Fruit fly (Drosophila melanogaster) whole organism, embryonic: ENCODE measurements around the gene CG9706.

Experiments
- Atf3 ChIP-seq: fragments of 200-800 bp; sonication (Bioruptor generic); optimal IDR thresholded peaks from 3 replicates; lab custom pipeline; 2016; ENCODE audit warnings: missing biosample characterization, missing genetic modification characterization
- BEAF-32 ChIP-seq: fragments of 200-800 bp; sonication (Bioruptor generic); optimal IDR thresholded peaks from 3 replicates; lab custom pipeline; 2017; ENCODE audit warnings: missing biosample characterization, missing genetic modification characterization, mild to moderate bottlenecking, moderate library complexity, missing genetic modification reagents
- Bteb2 ChIP-seq: fragments of 200-800 bp; sonication (Bioruptor generic); optimal IDR thresholded peaks from 2 replicates; lab custom pipeline; 2016; ENCODE audit warnings: missing biosample characterization, missing genetic modification characterization
- CG10274 ChIP-seq: fragments of 200-800 bp; sonication (Bioruptor generic); optimal IDR thresholded peaks from 3 replicates; lab custom pipeline; 2017; ENCODE audit warnings: missing biosample characterization, mild to moderate bottlenecking, missing genetic modification characterization
- CG10321 ChIP-seq: fragments of 200-800 bp; sonication (Bioruptor generic); IDR thresholded peaks from 2 replicates; pipeline ENCODE4 v1.3.6; 2022; ENCODE audit warnings: missing biosample characterization, missing genetic modification characterization
- CG10462 ChIP-seq: fragments of 200-800 bp; sonication (Bioruptor generic); optimal IDR thresholded peaks from 2 replicates; lab custom pipeline; 2016; ENCODE audit warnings: missing biosample characterization, missing genetic modification characterization
- CG11093 ChIP-seq: fragments of 200-800 bp; sonication (Bioruptor generic); IDR thresholded peaks from 3 replicates; pipeline ENCODE4 v1.3.6; 2022; ENCODE audit warnings: missing biosample characterization, missing genetic modification characterization
- CG12155 ChIP-seq: fragments of 200-800 bp; sonication (Bioruptor generic); optimal IDR thresholded peaks from 3 replicates; lab custom pipeline; 2016; ENCODE audit warnings: missing biosample characterization, missing genetic modification characterization
- CG14014 ChIP-seq: fragments of 200-800 bp; sonication (Bioruptor generic); IDR thresholded peaks from 2 replicates; pipeline ENCODE4 v1.3.6; 2022; ENCODE audit warnings: missing biosample characterization, missing genetic modification characterization
- CG14441 ChIP-seq: fragments of 200-800 bp; sonication (Bioruptor generic); IDR thresholded peaks from 2 replicates; pipeline ENCODE4 v1.3.6; 2022; ENCODE audit warnings: missing biosample characterization, missing genetic modification characterization
- CG14710 ChIP-seq: fragments of 200-800 bp; sonication (Bioruptor generic); optimal IDR thresholded peaks from 3 replicates; lab custom pipeline; 2019; ENCODE audit warnings: missing biosample characterization, mild to moderate bottlenecking, missing genetic modification characterization, moderate library complexity
- CG1602 ChIP-seq: fragments of 200-800 bp; sonication (Bioruptor generic); optimal IDR thresholded peaks from 3 replicates; lab custom pipeline; 2016; ENCODE audit warnings: missing biosample characterization, missing genetic modification characterization
- CG16815 ChIP-seq: fragments of 200-800 bp; sonication (Bioruptor generic); optimal IDR thresholded peaks from 3 replicates; lab custom pipeline; 2017; ENCODE audit warnings: missing biosample characterization, mild to moderate bottlenecking, missing genetic modification characterization
- CG17802 ChIP-seq: fragments of 200-800 bp; sonication (Bioruptor generic); optimal IDR thresholded peaks from 2 replicates; lab custom pipeline; 2018; ENCODE audit warnings: missing biosample characterization, mild to moderate bottlenecking, missing genetic modification characterization, moderate library complexity
- CG17829 ChIP-seq: fragments of 200-800 bp; optimal IDR thresholded peaks from 2 replicates; lab custom pipeline; 2019; ENCODE audit warnings: missing biosample characterization, mild to moderate bottlenecking, missing genetic modification characterization, moderate library complexity
- CG1832 ChIP-seq: fragments of 200-800 bp; sonication (Bioruptor generic); optimal IDR thresholded peaks from 2 replicates; lab custom pipeline; 2017; ENCODE audit warnings: missing biosample characterization, mild to moderate bottlenecking, missing genetic modification characterization, inconsistent platforms
- CG2199 ChIP-seq: fragments of 200-800 bp; sonication (Bioruptor generic); IDR thresholded peaks from 3 replicates; pipeline ENCODE4 v1.3.6; 2022; ENCODE audit warnings: missing biosample characterization, missing genetic modification characterization
- CG3281 ChIP-seq: fragments of 200-800 bp; sonication (Bioruptor generic); optimal IDR thresholded peaks from 3 replicates; lab custom pipeline; 2017; ENCODE audit warnings: missing biosample characterization, mild to moderate bottlenecking, missing genetic modification characterization
- CG33557 ChIP-seq: fragments of 200-800 bp; sonication (Bioruptor generic); optimal IDR thresholded peaks from 2 replicates; lab custom pipeline; 2019; ENCODE audit warnings: missing biosample characterization, mild to moderate bottlenecking, missing genetic modification characterization, moderate library complexity
- CG4282 ChIP-seq: fragments of 200-800 bp; sonication (Bioruptor generic); optimal IDR thresholded peaks from 2 replicates; lab custom pipeline; 2016; ENCODE audit warnings: missing biosample characterization, missing genetic modification characterization
- CG5180 ChIP-seq: fragments of 200-800 bp; sonication (Bioruptor generic); optimal IDR thresholded peaks from 3 replicates; lab custom pipeline; 2017; ENCODE audit warnings: missing biosample characterization, missing genetic modification characterization, mild to moderate bottlenecking, moderate library complexity, missing genetic modification reagents
- CG5245 ChIP-seq: fragments of 200-800 bp; sonication (Bioruptor generic); optimal IDR thresholded peaks from 3 replicates; lab custom pipeline; 2016; ENCODE audit warnings: missing biosample characterization, missing genetic modification characterization
- CG6683 ChIP-seq: fragments of 200-800 bp; sonication (Bioruptor generic); optimal IDR thresholded peaks from 2 replicates; lab custom pipeline; 2017; ENCODE audit warnings: missing biosample characterization, mild to moderate bottlenecking, missing genetic modification characterization, missing genetic modification reagents
- CG9817 ChIP-seq: fragments of 200-800 bp; sonication (Bioruptor generic); optimal IDR thresholded peaks from 2 replicates; lab custom pipeline; 2018; ENCODE audit warnings: missing biosample characterization, mild to moderate bottlenecking, missing genetic modification characterization, moderate library complexity
- E2f2 ChIP-seq: fragments of 200-800 bp; sonication (Bioruptor generic); IDR thresholded peaks from 2 replicates; pipeline ENCODE4 v1.3.6; 2022; ENCODE audit warnings: missing biosample characterization, missing genetic modification characterization
- ERR ChIP-seq: fragments of 200-800 bp; sonication (Bioruptor generic); optimal IDR thresholded peaks from 2 replicates; lab custom pipeline; 2016; ENCODE audit warnings: missing biosample characterization, missing genetic modification characterization
- H15 ChIP-seq: fragments of 200-800 bp; sonication (Bioruptor generic); IDR thresholded peaks from 3 replicates; pipeline ENCODE4 v1.3.6; 2022; ENCODE audit warnings: missing biosample characterization, missing genetic modification characterization
- HLH4C ChIP-seq: fragments of 200-800 bp; sonication (Bioruptor generic); IDR thresholded peaks from 3 replicates; pipeline ENCODE4 v1.3.6; 2022; ENCODE audit warnings: missing biosample characterization, missing genetic modification characterization; ENCODE audit not compliant: partially characterized antibody
- Mes4 ChIP-seq: fragments of 200-800 bp; sonication (Bioruptor generic); optimal IDR thresholded peaks from 2 replicates; lab custom pipeline; 2016; ENCODE audit warnings: missing biosample characterization, missing genetic modification characterization
- Side ChIP-seq: fragments of 200-800 bp; sonication (Bioruptor generic); optimal IDR thresholded peaks from 2 replicates; lab custom pipeline; 2016; ENCODE audit warnings: missing biosample characterization, missing genetic modification characterization
- Sin3A ChIP-seq: fragments of >200 bp; optimal IDR thresholded peaks from 2 replicates; lab custom pipeline; 2018
- aop ChIP-seq: fragments of 200-800 bp; sonication (Bioruptor generic); IDR thresholded peaks from 2 replicates; pipeline ENCODE4 v1.3.6; 2022; ENCODE audit warnings: missing biosample characterization, missing genetic modification characterization
- ash1 ChIP-seq: fragments of 200-800 bp; sonication (Bioruptor generic); optimal IDR thresholded peaks from 2 replicates; lab custom pipeline; 2018; ENCODE audit warnings: missing biosample characterization, mild to moderate bottlenecking, missing genetic modification characterization
- bcd ChIP-seq: fragments of 200-800 bp; sonication (Bioruptor generic); optimal IDR thresholded peaks from 2 replicates; lab custom pipeline; 2017; ENCODE audit warnings: missing biosample characterization, mild to moderate bottlenecking, missing genetic modification characterization
- bsh ChIP-seq, 2 experiments: fragments of 200-800 bp; sonication (Bioruptor generic); optimal IDR thresholded peaks; 2 replicates each; lab custom pipeline; 2017 to 2018; ENCODE audit warnings: mild to moderate bottlenecking in 2 of 2, missing biosample characterization in 2 of 2, missing genetic modification characterization in 2 of 2, moderate library complexity in 1 of 2
- esg ChIP-seq: fragments of 200-800 bp; sonication (Bioruptor generic); conservative IDR thresholded peaks from 2 replicates; pipeline ENCODE4 v1.3.6; 2022; ENCODE audit warnings: missing biosample characterization, missing genetic modification characterization
- ewg ChIP-seq: fragments of 200-800 bp; sonication (Bioruptor generic); optimal IDR thresholded peaks from 3 replicates; lab custom pipeline; 2017; ENCODE audit warnings: mild to moderate bottlenecking, missing biosample characterization, missing genetic modification reagents, missing genetic modification characterization
- hkb ChIP-seq, 2 experiments: fragments of 200-800 bp in 1 of 2; fragments of >200 bp in 1 of 2; sonication (Bioruptor generic) in 1 of 2; IDR thresholded peaks in 1 of 2; optimal IDR thresholded peaks in 1 of 2; 2 replicates each; pipeline versions ENCODE4 v1.3.6 to Lab custom; 2017 to 2022; ENCODE audit warnings: missing biosample characterization in 1 of 2, missing genetic modification characterization in 1 of 2
- ind ChIP-seq: fragments of 200-800 bp; sonication (Bioruptor generic); optimal IDR thresholded peaks from 3 replicates; lab custom pipeline; 2016; ENCODE audit warnings: missing biosample characterization, missing genetic modification characterization
- klu ChIP-seq: fragments of 200-800 bp; sonication (Bioruptor generic); IDR thresholded peaks from 2 replicates; pipeline ENCODE4 v1.3.6; 2022; ENCODE audit warnings: missing biosample characterization, missing genetic modification characterization
- lola ChIP-seq, 3 experiments: fragments of >200 bp in 2 of 3; fragments of 200-800 bp in 1 of 3; sonication (Bioruptor generic) in 1 of 3; optimal IDR thresholded peaks; 2 replicates each; lab custom pipeline; 2017 to 2019; ENCODE audit warnings: missing biosample characterization in 3 of 3, missing genetic modification characterization in 3 of 3, mild to moderate bottlenecking in 1 of 3, moderate library complexity in 1 of 3
- nau ChIP-seq: fragments of 200-800 bp; sonication (Bioruptor generic); optimal IDR thresholded peaks from 3 replicates; lab custom pipeline; 2017; ENCODE audit warnings: missing biosample characterization, mild to moderate bottlenecking, missing genetic modification characterization, missing genetic modification reagents
- sim ChIP-seq: fragments of 200-800 bp; sonication (Bioruptor generic); IDR thresholded peaks from 2 replicates; pipeline ENCODE4 v1.3.6; 2022; ENCODE audit warnings: missing biosample characterization, missing genetic modification characterization
- sqz ChIP-seq: fragments of 200-800 bp; sonication (Bioruptor generic); optimal IDR thresholded peaks from 3 replicates; lab custom pipeline; 2018; ENCODE audit warnings: missing biosample characterization, mild to moderate bottlenecking, missing genetic modification characterization
- tap ChIP-seq: fragments of 200-800 bp; optimal IDR thresholded peaks from 3 replicates; lab custom pipeline; 2019; ENCODE audit warnings: missing biosample characterization, mild to moderate bottlenecking, missing genetic modification characterization, moderate library complexity
- tin ChIP-seq: fragments of 200-800 bp; sonication (Bioruptor generic); optimal IDR thresholded peaks from 3 replicates; lab custom pipeline; 2016; ENCODE audit warnings: missing biosample characterization, missing genetic modification characterization
- tio ChIP-seq: fragments of 200-800 bp; sonication (Bioruptor generic); optimal IDR thresholded peaks from 2 replicates; lab custom pipeline; 2017; ENCODE audit warnings: missing biosample characterization, missing genetic modification characterization, inconsistent platforms
- trem ChIP-seq: fragments of 200-800 bp; optimal IDR thresholded peaks from 3 replicates; lab custom pipeline; 2019; ENCODE audit warnings: missing biosample characterization, mild to moderate bottlenecking, missing genetic modification characterization, moderate library complexity
- vnd ChIP-seq: fragments of 200-800 bp; sonication (Bioruptor generic); IDR thresholded peaks from 3 replicates; pipeline ENCODE4 v1.3.6; 2022; ENCODE audit warnings: missing biosample characterization, missing genetic modification characterization; ENCODE audit not compliant: partially characterized antibody
- z ChIP-seq: fragments of 200-800 bp; sonication (Bioruptor generic); IDR thresholded peaks from 3 replicates; pipeline ENCODE4 v1.3.6; 2022; ENCODE audit warnings: missing biosample characterization, missing genetic modification characterization

Gene CG9706

dm6 chr3L:16779704-16780173 lies 3.1 kb upstream of the CG9706 start, which contains the start of the genes mus302 and CG9705 (continued):
- TF ChIP-seq CG10321 (GFP tag; lab: Robert Waterston, UW): no peak
- TF ChIP-seq CG9817 (tag; lab: Kevin White, UChicago): peak; percentile 56
- no peak for TF ChIP-seq CG11093 (GFP tag; lab: Robert Waterston, UW)
- no peak for TF ChIP-seq CG1832 (GFP tag; lab: Kevin White, UChicago)
- no peak for TF ChIP-seq ash1 (GFP tag; lab: Kevin White, UChicago)
- peak; percentile 61; the same call in 2 of the 3 replicates for TF ChIP-seq vnd
- TF ChIP-seq bsh (GFP tag; optimal IDR thresholded peaks at IDR 0.05; lab: Kevin White, UChicago): peak in 1 of 2 experiments; percentile 28
- no peak for TF ChIP-seq z
- peak; percentile 34 for TF ChIP-seq tin (GFP tag; lab: Kevin White, UChicago)
- TF ChIP-seq trem: peak; percentile 72
- peak; percentile 20 for TF ChIP-seq bcd (GFP tag; lab: Kevin White, UChicago)
- no peak for TF ChIP-seq CG5180 (GFP tag; lab: Kevin White, UChicago)
- peak; percentile 78 for TF ChIP-seq CG14710 (tag; lab: Kevin White, UChicago)
- peak; percentile 49 for TF ChIP-seq CG16815 (GFP tag; lab: Kevin White, UChicago)
- TF ChIP-seq CG14014: 0 out of 2 replicates have a peak, but pooled peaks have one; percentile 27
- peak; percentile 45 for TF ChIP-seq CG3281 (GFP tag; lab: Kevin White, UChicago)
- peak; percentile 33; the same call in 1 of the 2 replicates for TF ChIP-seq CG14441 (GFP tag; lab: Robert Waterston, UW)
- TF ChIP-seq CG1602 (GFP tag; lab: Kevin White, UChicago): peak; percentile 63
- no peak for TF ChIP-seq sqz (GFP tag; lab: Kevin White, UChicago)
- TF ChIP-seq CG10274 (GFP tag; lab: Kevin White, UChicago): no peak
- TF ChIP-seq tap: peak; percentile 1
- peak; percentile 42 for TF ChIP-seq ind (GFP tag; lab: Kevin White, UChicago)
- peak; percentile 33 for TF ChIP-seq CG17802 (tag; lab: Kevin White, UChicago)
- TF ChIP-seq CG6683 (GFP tag; lab: Kevin White, UChicago): no peak
- no peak for TF ChIP-seq ERR (GFP tag; lab: Kevin White, UChicago)
- TF ChIP-seq hkb (optimal IDR thresholded peaks at IDR 0.05; lab: Kevin White, UChicago): no peak
- TF ChIP-seq hkb (GFP tag; IDR thresholded peaks at IDR 0.05; lab: Robert Waterston, UW): 0 out of 2 replicates have a peak, but pooled peaks have one; percentile 17
- TF ChIP-seq E2f2 (GFP tag; lab: Robert Waterston, UW): peak; percentile 57; the same call in 1 of the 2 replicates
- TF ChIP-seq CG5245: no peak
- no peak for TF ChIP-seq Mes4 (GFP tag; lab: Kevin White, UChicago)
- TF ChIP-seq CG17829: peak; percentile 63
- no peak for TF ChIP-seq CG2199 (GFP tag; lab: Robert Waterston, UW)
- TF ChIP-seq Atf3: no peak
- no peak for TF ChIP-seq tio (GFP tag; lab: Kevin White, UChicago)
- peak; percentile 38 for TF ChIP-seq CG33557 (GFP tag; lab: Kevin White, UChicago)
- TF ChIP-seq esg: no peak
- no peak for TF ChIP-seq aop (GFP tag; lab: Robert Waterston, UW)
- TF ChIP-seq CG12155 (GFP tag; lab: Kevin White, UChicago): peak; percentile 33
- peak; percentile 24 for TF ChIP-seq ewg (GFP tag; lab: Kevin White, UChicago)
- TF ChIP-seq CG10462 (GFP tag; lab: Kevin White, UChicago): no peak
- no peak for TF ChIP-seq nau
- TF ChIP-seq sim (GFP tag; lab: Robert Waterston, UW): no peak
- no peak for TF ChIP-seq klu (GFP tag; lab: Robert Waterston, UW)
- no peak for TF ChIP-seq Side (GFP tag; lab: Kevin White, UChicago)
- peak; percentile 2 for TF ChIP-seq Bteb2 (GFP tag; lab: Kevin White, UChicago)
- peak in 1 of 3 experiments; percentile 70 for TF ChIP-seq lola (GFP tag; optimal IDR thresholded peaks at IDR 0.05; lab: Kevin White, UChicago)
- TF ChIP-seq Sin3A (lab: Kevin White, UChicago): peak; percentile 60
- peak; percentile 86 for TF ChIP-seq BEAF-32 (GFP tag; lab: Kevin White, UChicago)
- no peak for TF ChIP-seq CG4282 (GFP tag; lab: Kevin White, UChicago)
- TF ChIP-seq H15 (GFP tag; lab: Robert Waterston, UW): 0 out of 3 replicates have a peak, but pooled peaks have one; percentile 26
- TF ChIP-seq HLH4C (GFP tag; lab: Robert Waterston, UW): peak; percentile 52; the same call in 1 of the 3 replicates
